Worm (Caenorhabditis elegans) whole organism, L4 larva: Measurements from ENCODE around the gene C23H5.8.

ENCODE experiments used
- F26F4.8 ChIP-seq: fragments of 200-800 bp; sonication (Bioruptor generic); conservative IDR thresholded peaks from 2 replicates; pipeline ENCODE4 v1.3.6; 2022; ENCODE audit warnings: missing genetic modification characterization, missing compliant biosample characterization
- F44E2.7 ChIP-seq: fragments of 200-800 bp; sonication (Bioruptor generic); IDR thresholded peaks from 2 replicates; pipeline ENCODE4 v2.1.2; 2022; ENCODE audit warnings: missing genetic modification characterization, missing compliant biosample characterization
- R02D3.7 ChIP-seq: fragments of 150-350 bp; sonication (generic microtip); optimal IDR thresholded peaks from 3 replicates; lab custom pipeline; 2014; ENCODE audit warnings: missing biosample characterization, missing genetic modification characterization
- T20F7.1 ChIP-seq: fragments of 200-800 bp; sonication (Bioruptor generic); optimal IDR thresholded peaks from 2 replicates; lab custom pipeline; 2018; ENCODE audit warnings: mild to moderate bottlenecking, missing genetic modification characterization, missing compliant biosample characterization
- Y48G9A.11 ChIP-seq: fragments of 200-800 bp; sonication (Bioruptor generic); IDR thresholded peaks from 2 replicates; pipeline ENCODE4 v1.3.6; 2022; ENCODE audit warnings: missing genetic modification reagents, missing genetic modification characterization, missing compliant biosample characterization
- Y75B8A.6 ChIP-seq: fragments of 200-800 bp; sonication (Bioruptor generic); IDR thresholded peaks from 2 replicates; pipeline ENCODE4 v1.3.6; 2022; ENCODE audit warnings: missing genetic modification reagents, missing genetic modification characterization, missing compliant biosample characterization
- aha-1 ChIP-seq: fragments of 150-350 bp; peaks from one replicate; lab custom pipeline; 2014; ENCODE audit warnings: missing biosample characterization, missing genetic modification characterization
- attf-4 ChIP-seq: sonication (generic microtip); optimal IDR thresholded peaks from 3 replicates; lab custom pipeline; 2017; ENCODE audit warnings: missing biosample characterization, missing genetic modification characterization
- ceh-32 ChIP-seq: sonication (generic microtip); optimal IDR thresholded peaks from 2 replicates; lab custom pipeline; 2016; ENCODE audit warnings: mild to moderate bottlenecking, missing genetic modification characterization, missing compliant biosample characterization; ENCODE audit not compliant: poor library complexity
- ceh-62 ChIP-seq: sonication (generic microtip); optimal IDR thresholded peaks from 2 replicates; lab custom pipeline; 2017; ENCODE audit warnings: missing biosample characterization, missing genetic modification characterization
- dmd-8 ChIP-seq: fragments of 200-800 bp; sonication (Bioruptor generic); IDR thresholded peaks from 2 replicates; pipeline ENCODE4 v1.3.6; 2022; ENCODE audit warnings: missing genetic modification characterization, missing compliant biosample characterization
- duxl-1 ChIP-seq: sonication (generic microtip); optimal IDR thresholded peaks from 2 replicates; lab custom pipeline; 2016; ENCODE audit warnings: mild to moderate bottlenecking, missing genetic modification characterization, moderate library complexity, missing compliant biosample characterization; ENCODE audit not compliant: poor library complexity
- egl-43 ChIP-seq: fragments of 200-800 bp; sonication (Bioruptor generic); IDR thresholded peaks from 2 replicates; pipeline ENCODE4 v1.3.6; 2022; ENCODE audit warnings: missing genetic modification reagents, missing genetic modification characterization, missing compliant biosample characterization
- jun-1 ChIP-seq: fragments of 150-350 bp; optimal IDR thresholded peaks from 2 replicates; lab custom pipeline; 2014; ENCODE audit warnings: missing biosample characterization, missing genetic modification reagents, missing genetic modification characterization
- lin-15B ChIP-seq: fragments of 150-350 bp; sonication (generic microtip); optimal IDR thresholded peaks from 3 replicates; lab custom pipeline; 2014; ENCODE audit warnings: missing biosample characterization, missing genetic modification characterization
- madf-5 ChIP-seq, 2 experiments: fragments of 200-800 bp; sonication (Bioruptor generic); IDR thresholded peaks; 2 replicates each; pipeline ENCODE4 v1.3.6; 2022; ENCODE audit warnings: missing compliant biosample characterization in 2 of 2, missing genetic modification characterization in 2 of 2
- madf-9 ChIP-seq: fragments of 200-800 bp; sonication (Bioruptor generic); conservative IDR thresholded peaks from 2 replicates; pipeline ENCODE4 v1.3.6; 2022; ENCODE audit warnings: missing genetic modification reagents, missing genetic modification characterization, missing compliant biosample characterization
- mdl-1 ChIP-seq, 2 experiments: fragments of 150-350 bp in 1 of 2; sonication (generic microtip) in 1 of 2; optimal IDR thresholded peaks; 2 replicates each; lab custom pipeline; 2014 to 2017; ENCODE audit warnings: missing biosample characterization in 2 of 2, missing genetic modification characterization in 2 of 2
- mes-2 ChIP-seq: sonication (generic microtip); optimal IDR thresholded peaks from 2 replicates; lab custom pipeline; 2016; ENCODE audit warnings: missing genotype, mild to moderate bottlenecking, missing genetic modification characterization, missing compliant biosample characterization; ENCODE audit not compliant: poor library complexity, severe bottlenecking
- mxl-3 ChIP-seq: fragments of 200-800 bp; sonication (Bioruptor generic); optimal IDR thresholded peaks from 2 replicates; lab custom pipeline; 2018; ENCODE audit warnings: mild to moderate bottlenecking, missing genetic modification characterization, missing compliant biosample characterization
- nhr-10 ChIP-seq: fragments of 150-350 bp; optimal IDR thresholded peaks from 2 replicates; lab custom pipeline; 2014; ENCODE audit warnings: missing biosample characterization, missing genetic modification characterization
- nhr-11 ChIP-seq: fragments of 150-350 bp; optimal IDR thresholded peaks from 2 replicates; lab custom pipeline; 2014; ENCODE audit warnings: missing biosample characterization, missing genetic modification characterization
- nhr-48 ChIP-seq: sonication (generic microtip); optimal IDR thresholded peaks from 2 replicates; lab custom pipeline; 2016; ENCODE audit warnings: mild to moderate bottlenecking, missing genetic modification characterization, missing compliant biosample characterization
- pqm-1 ChIP-seq: sonication (generic microtip); optimal IDR thresholded peaks from 2 replicates; lab custom pipeline; 2017; ENCODE audit warnings: missing biosample characterization, missing genetic modification characterization
- rbr-2 ChIP-seq: sonication (generic microtip); optimal IDR thresholded peaks from 2 replicates; lab custom pipeline; 2016; ENCODE audit warnings: missing genotype, missing genetic modification characterization, missing compliant biosample characterization
- saeg-2 ChIP-seq: fragments of 200-800 bp; sonication (Bioruptor generic); IDR thresholded peaks from 2 replicates; pipeline ENCODE4 v1.3.6; 2022; ENCODE audit warnings: missing genetic modification reagents, missing genetic modification characterization, missing compliant biosample characterization
- set-16 ChIP-seq: fragments of 200-800 bp; sonication (Bioruptor generic); IDR thresholded peaks from 2 replicates; pipeline ENCODE4 v1.3.6; 2022; ENCODE audit warnings: missing genetic modification reagents, missing genetic modification characterization, missing compliant biosample characterization
- skn-1 ChIP-seq: fragments of 150-350 bp; optimal IDR thresholded peaks from 2 replicates; lab custom pipeline; 2014; ENCODE audit warnings: missing biosample characterization, missing genetic modification characterization
- snpc-4 ChIP-seq: fragments of 150-350 bp; optimal IDR thresholded peaks from 2 replicates; lab custom pipeline; 2014; ENCODE audit warnings: missing biosample characterization, missing genetic modification characterization
- tag-97 ChIP-seq: fragments of 200-800 bp; sonication (Bioruptor generic); IDR thresholded peaks from 2 replicates; pipeline ENCODE4 v1.3.6; 2022; ENCODE audit warnings: missing genetic modification characterization, missing compliant biosample characterization
- unc-62 ChIP-seq, 3 experiments: fragments of 150-350 bp in 1 of 3; sonication (generic microtip); optimal IDR thresholded peaks in 2 of 3; peaks in 1 of 3; 1 replicate in 1 of 3; 2 replicates in 2 of 3; lab custom pipeline; 2014 to 2017; ENCODE audit warnings: missing biosample characterization in 3 of 3, missing genetic modification characterization in 3 of 3, missing genetic modification reagents in 3 of 3, missing genotype in 1 of 3
- zag-1 ChIP-seq: fragments of 150-350 bp; optimal IDR thresholded peaks from 2 replicates; lab custom pipeline; 2014; ENCODE audit warnings: missing biosample characterization, missing genetic modification characterization
- zfp-3 ChIP-seq: fragments of 200-800 bp; sonication (Bioruptor generic); conservative IDR thresholded peaks from 2 replicates; pipeline ENCODE4 v1.3.6; 2022; ENCODE audit warnings: missing genetic modification reagents, missing genetic modification characterization, missing compliant biosample characterization
- zip-2 ChIP-seq: fragments of 150-350 bp; optimal IDR thresholded peaks from 2 replicates; lab custom pipeline; 2014; ENCODE audit warnings: missing biosample characterization, missing genetic modification characterization

The C23H5.8 gene

ce11 chrIV:2106708-2107107 lies 6.5 kb downstream of the C23H5.8 start:
- peak; percentile 26 for TF ChIP-seq set-16 (GFP tag; lab: Robert Waterston, UW)
- 0 out of 2 replicates have a peak, but pooled peaks have one; percentile 9 for TF ChIP-seq F26F4.8 (GFP tag; lab: Robert Waterston, UW)
- TF ChIP-seq zfp-3 (GFP tag; lab: Robert Waterston, UW), result no peak
- peak; percentile 26; the same call in 1 of the 2 replicates for TF ChIP-seq dmd-8
- TF ChIP-seq mdl-1 (tag; optimal IDR thresholded peaks at IDR 0.05; lab: Kevin White, UChicago), result no peak
- TF ChIP-seq madf-5 (GFP tag; IDR thresholded peaks at IDR 0.05; lab: Robert Waterston, UW), result 0 out of 4 replicates have a peak, but pooled peaks of 1 of the 2 experiments have one; percentile 13
- peak; percentile 53; the same call in 1 of the 2 replicates for TF ChIP-seq egl-43

ce11 chrIV:2102793-2103192 lies 10.4 kb downstream of the C23H5.8 start, which contains the start of gene C23H5.15:
Gene C23H5.15, minus strand, starts transcription at chrIV:2102893.
- TF ChIP-seq F44E2.7 (GFP tag; lab: Robert Waterston, UW) (no peak), T20F7.1 (GFP tag; lab: Kevin White, UChicago) (no peak), skn-1 (tag; lab: Kevin White, UChicago) (no peak), mxl-3 (GFP tag; lab: Kevin White, UChicago) (no peak), mdl-1 (tag; optimal IDR thresholded peaks at IDR 0.05; lab: Kevin White, UChicago) (no peak), zip-2 (no peak), ceh-32 (tag; lab: Kevin White, UChicago) (no peak), jun-1 (tag; lab: Kevin White, UChicago) (no peak), snpc-4 (no peak), Y48G9A.11 (no peak), ceh-62 (tag; lab: Kevin White, UChicago) (no peak), pqm-1 (tag; lab: Kevin White, UChicago) (no peak), aha-1 (tag; lab: Kevin White, UChicago) (no peak), mes-2 (tag; lab: Kevin White, UChicago) (no peak), nhr-48 (tag; lab: Kevin White, UChicago) (no peak), duxl-1 (tag; lab: Kevin White, UChicago) (no peak), nhr-10 (no peak), zag-1 (tag; lab: Kevin White, UChicago) (no peak), nhr-11 (tag; lab: Kevin White, UChicago) (no peak), madf-9 (no peak)

ce11 chrIV:2099771-2100170 lies 13.4 kb downstream of the C23H5.8 start, which contains the start of gene C23H5.11:
Gene C23H5.11, minus strand, starts transcription at chrIV:2099871.
- peak; percentile 73 for TF ChIP-seq aha-1 (tag; lab: Kevin White, UChicago)
- TF ChIP-seq R02D3.7, result no peak
- no peak for TF ChIP-seq rbr-2
- TF ChIP-seq, all 104 proteins: peak for 1

- TF ChIP-seq attf-4 (no peak), lin-15B (tag; lab: Kevin White, UChicago) (no peak), dmd-8 (no peak), aha-1 (tag; lab: Kevin White, UChicago) (no peak), mdl-1 (tag; optimal IDR thresholded peaks at IDR 0.05; lab: Kevin White, UChicago) (no peak), skn-1 (tag; lab: Kevin White, UChicago) (no peak), T20F7.1 (GFP tag; lab: Kevin White, UChicago) (no peak), tag-97 (GFP tag; lab: Robert Waterston, UW) (no peak), unc-62 (GFP tag; optimal IDR thresholded peaks at IDR 0.05 in 1 of 2; lab: Kevin White, UChicago) (no peak), unc-62 (tag; optimal IDR thresholded peaks at IDR 0.05; lab: Kevin White, UChicago) (no peak), Y75B8A.6 (GFP tag; lab: Robert Waterston, UW) (no peak), saeg-2 (GFP tag; lab: Robert Waterston, UW) (no peak), ceh-32 (tag; lab: Kevin White, UChicago) (no peak), Y48G9A.11 (no peak)
Measured at ce11 chrIV:2083734-2084133, 29.5 kb downstream of the C23H5.8 start, which contains the start of gene mca-2. Gene mca-2, plus strand, starts transcription at chrIV:2084034.
